Fruit fly (Drosophila melanogaster) whole organism, wandering third instar larva: ENCODE results near the gene CG4115.

Experiments used
- Abd-B ChIP-seq: fragments of >200 bp; optimal IDR thresholded peaks from 2 replicates; lab custom pipeline; 2017; ENCODE audit warnings: missing biosample characterization, missing genetic modification characterization
- CG32264 ChIP-seq: fragments of 200-800 bp; sonication (Bioruptor generic); optimal IDR thresholded peaks from 2 replicates; lab custom pipeline; 2016; ENCODE audit warnings: missing biosample characterization, missing genetic modification characterization
- CG9705 ChIP-seq: fragments of 200-800 bp; sonication (Bioruptor generic); optimal IDR thresholded peaks from 2 replicates; lab custom pipeline; 2018; ENCODE audit warnings: missing biosample characterization, mild to moderate bottlenecking, missing genetic modification characterization
- CrebA ChIP-seq: fragments of 200-800 bp; sonication (Bioruptor generic); optimal IDR thresholded peaks from 2 replicates; lab custom pipeline; 2016; ENCODE audit warnings: missing biosample characterization, mild to moderate bottlenecking, missing genetic modification characterization, borderline replicate concordance
- Dif ChIP-seq: fragments of 200-275, 200-300 bp; sonication (Bioruptor generic); optimal IDR thresholded peaks from 2 replicates; lab custom pipeline; 2018; ENCODE audit warnings: missing biosample characterization, missing genetic modification characterization; ENCODE audit not compliant: partially characterized antibody
- GATAd ChIP-seq: sonication (Bioruptor generic); optimal IDR thresholded peaks from 2 replicates; lab custom pipeline; 2016; ENCODE audit warnings: missing biosample characterization, missing genetic modification characterization
- HLH106 ChIP-seq: fragments of 200-800 bp; optimal IDR thresholded peaks from 3 replicates; lab custom pipeline; 2019; ENCODE audit warnings: missing biosample characterization, mild to moderate bottlenecking, missing genetic modification characterization, moderate library complexity
- Hnf4 ChIP-seq: fragments of 200-800 bp; sonication (Bioruptor generic); optimal IDR thresholded peaks from 2 replicates; lab custom pipeline; 2016; ENCODE audit warnings: missing biosample characterization, mild to moderate bottlenecking, missing genetic modification characterization
- N ChIP-seq: fragments of >200 bp; optimal IDR thresholded peaks from 2 replicates; lab custom pipeline; 2018; ENCODE audit warnings: missing biosample characterization, missing external identifiers, missing genetic modification characterization
- OdsH ChIP-seq: fragments of 200-800 bp; sonication (Bioruptor generic); optimal IDR thresholded peaks from 2 replicates; lab custom pipeline; 2016; ENCODE audit warnings: missing biosample characterization, mild to moderate bottlenecking, missing genetic modification characterization
- Rel ChIP-seq, 2 experiments: fragments of 200-800 bp; sonication (Bioruptor generic) in 1 of 2; optimal IDR thresholded peaks; 2 replicates in 1 of 2; 3 replicates in 1 of 2; lab custom pipeline; 2016 to 2019; ENCODE audit warnings: mild to moderate bottlenecking in 2 of 2, missing biosample characterization in 2 of 2, missing genetic modification characterization in 2 of 2, moderate library complexity in 1 of 2
- Sp1 ChIP-seq: fragments of 200-800 bp; sonication (Bioruptor generic); optimal IDR thresholded peaks from 3 replicates; lab custom pipeline; 2019; ENCODE audit warnings: missing biosample characterization, mild to moderate bottlenecking, missing genetic modification characterization, moderate library complexity
- Vsx2 ChIP-seq: fragments of 200-300, 225-300 bp; sonication (Bioruptor generic); optimal IDR thresholded peaks from 2 replicates; lab custom pipeline; 2018; ENCODE audit warnings: missing biosample characterization, missing genetic modification characterization; ENCODE audit not compliant: partially characterized antibody
- br ChIP-seq: fragments of 200-800 bp; sonication (Bioruptor generic); optimal IDR thresholded peaks from 2 replicates; lab custom pipeline; 2016; ENCODE audit warnings: missing biosample characterization, missing genetic modification characterization
- brk ChIP-seq: fragments of 200-800 bp; sonication (Bioruptor generic); optimal IDR thresholded peaks from 2 replicates; lab custom pipeline; 2016; ENCODE audit warnings: missing biosample characterization, mild to moderate bottlenecking, missing genetic modification characterization
- dl ChIP-seq, 2 experiments: fragments of 175-275, 200-275 bp in 1 of 2; fragments of 200-275 bp in 1 of 2; sonication (Bioruptor generic); optimal IDR thresholded peaks; lab custom pipeline; 2018; ENCODE audit warnings: mild to moderate bottlenecking in 2 of 2, missing biosample characterization in 2 of 2, missing genetic modification characterization in 2 of 2, moderate library complexity in 2 of 2; ENCODE audit not compliant: partially characterized antibody in 2 of 2, insufficient read depth in 1 of 2
- dmrt93B ChIP-seq: fragments of 200-800 bp; sonication (Bioruptor generic); optimal IDR thresholded peaks from 2 replicates; lab custom pipeline; 2018; ENCODE audit warnings: missing biosample characterization, mild to moderate bottlenecking, missing genetic modification characterization
- dsf ChIP-seq: sonication (Bioruptor generic); optimal IDR thresholded peaks from 2 replicates; lab custom pipeline; 2016; ENCODE audit warnings: missing biosample characterization, missing genetic modification characterization, borderline replicate concordance
- foxo ChIP-seq, 2 experiments: fragments of 200-800 bp; sonication (Bioruptor generic); optimal IDR thresholded peaks; 2 replicates in 1 of 2; 3 replicates in 1 of 2; lab custom pipeline; 2016 to 2017; ENCODE audit warnings: missing biosample characterization in 2 of 2, missing genetic modification characterization in 2 of 2
- fru ChIP-seq: fragments of 200-800 bp; sonication (Bioruptor generic); optimal IDR thresholded peaks from 3 replicates; lab custom pipeline; 2016; ENCODE audit warnings: missing biosample characterization, mild to moderate bottlenecking, missing genetic modification characterization
- lola ChIP-seq: fragments of >200 bp; optimal IDR thresholded peaks from 2 replicates; lab custom pipeline; 2017; ENCODE audit warnings: missing biosample characterization, missing genetic modification characterization
- pan ChIP-seq: fragments of >200 bp; optimal IDR thresholded peaks from 2 replicates; lab custom pipeline; 2017
- psq ChIP-seq: fragments of 200-800 bp; sonication (Bioruptor generic); optimal IDR thresholded peaks from 3 replicates; lab custom pipeline; 2017; ENCODE audit warnings: missing biosample characterization, mild to moderate bottlenecking, missing genetic modification characterization, moderate library complexity
- rgr ChIP-seq: fragments of 200-800 bp; sonication (Bioruptor generic); optimal IDR thresholded peaks from 3 replicates; lab custom pipeline; 2016; ENCODE audit warnings: missing biosample characterization, mild to moderate bottlenecking, missing genetic modification characterization
- sage ChIP-seq: fragments of 200-800 bp; sonication (Bioruptor generic); optimal IDR thresholded peaks from 2 replicates; lab custom pipeline; 2016; ENCODE audit warnings: missing biosample characterization, mild to moderate bottlenecking, missing genetic modification characterization
- sv ChIP-seq: fragments of 200-800 bp; sonication (Bioruptor generic); optimal IDR thresholded peaks from 3 replicates; lab custom pipeline; 2016; ENCODE audit warnings: missing biosample characterization, missing genetic modification characterization
- usp ChIP-seq: fragments of >200 bp; optimal IDR thresholded peaks from 2 replicates; lab custom pipeline; 2017; ENCODE audit warnings: missing biosample characterization, missing genetic modification characterization
- woc ChIP-seq: sonication (Bioruptor generic); optimal IDR thresholded peaks from 2 replicates; lab custom pipeline; 2016; ENCODE audit warnings: missing biosample characterization, mild to moderate bottlenecking, missing genetic modification characterization

Gene CG4115

dm6 chr3R:12369793-12370642, 10.2 kb downstream of the CG4115 start:
- TF ChIP-seq CG32264 (GFP tag; lab: Kevin White, UChicago) = peak; percentile 25
- peak; percentile 27 for TF ChIP-seq woc
- TF ChIP-seq br (GFP tag; lab: Kevin White, UChicago) = no peak
- TF ChIP-seq fru = peak; percentile 6
- no peak for TF ChIP-seq Rel (GFP tag; optimal IDR thresholded peaks at IDR 0.05; lab: Kevin White, UChicago)
- TF ChIP-seq Rel (tag; optimal IDR thresholded peaks at IDR 0.05; lab: Kevin White, UChicago) = no peak
- peak; percentile 1 for TF ChIP-seq CrebA (GFP tag; lab: Kevin White, UChicago)
- TF ChIP-seq CG9705 (GFP tag; lab: Kevin White, UChicago) = peak; percentile 39
- no peak for TF ChIP-seq HLH106 (tag; lab: Kevin White, UChicago)
- no peak for TF ChIP-seq pan

- peak; percentile 44 for TF ChIP-seq woc
- peak; percentile 20 for TF ChIP-seq Rel (GFP tag; optimal IDR thresholded peaks at IDR 0.05; lab: Kevin White, UChicago)
- no peak for TF ChIP-seq Rel (tag; optimal IDR thresholded peaks at IDR 0.05; lab: Kevin White, UChicago)
- TF ChIP-seq Vsx2 (GFP tag; lab: Kevin White, UChicago) = peak; percentile 49
- no peak for TF ChIP-seq Hnf4
- TF ChIP-seq Dif (GFP tag; lab: Kevin White, UChicago) = peak; percentile 63
- no peak for TF ChIP-seq CG32264 (GFP tag; lab: Kevin White, UChicago)
- TF ChIP-seq dl (GFP tag; optimal IDR thresholded peaks at IDR 0.05; lab: Kevin White, UChicago; ENCODE audit: insufficient read depth in 1 of 2, partially characterized antibody in 2 of 2) = peak in 1 of 2 experiments; percentile 49
- peak; percentile 55 for TF ChIP-seq CrebA (GFP tag; lab: Kevin White, UChicago)
Observed at dm6 chr3R:12370643-12370995, 10.8 kb downstream of the CG4115 start.

- TF ChIP-seq OdsH (GFP tag; lab: Kevin White, UChicago) = no peak
Observed at dm6 chr3R:12371671-12372070, 11.9 kb downstream of the CG4115 start, which contains the start of gene GstD2. GstD2 (plus strand) TSS chr3R:12371971.

dm6 chr3R:12372800-12373199, 13.0 kb downstream of the CG4115 start, which contains the start of gene GstD3:
GstD3 (plus strand) TSS chr3R:12373068.
- TF ChIP-seq lola (GFP tag; lab: Kevin White, UChicago) = no peak
- no peak for TF ChIP-seq CG32264 (GFP tag; lab: Kevin White, UChicago)
- no peak for TF ChIP-seq usp
- TF ChIP-seq CrebA (GFP tag; lab: Kevin White, UChicago) = no peak
- no peak for TF ChIP-seq dl (GFP tag; optimal IDR thresholded peaks at IDR 0.05; lab: Kevin White, UChicago; ENCODE audit: insufficient read depth in 1 of 2, partially characterized antibody in 2 of 2)
- no peak for TF ChIP-seq Dif (GFP tag; lab: Kevin White, UChicago)
- TF ChIP-seq Abd-B (GFP tag; lab: Kevin White, UChicago) = no peak
- no peak for TF ChIP-seq rgr
- TF ChIP-seq sv (GFP tag; lab: Kevin White, UChicago) = no peak
- TF ChIP-seq GATAd = no peak
- no peak for TF ChIP-seq dmrt93B
- no peak for TF ChIP-seq Sp1 (GFP tag; lab: Kevin White, UChicago)
- TF ChIP-seq foxo (GFP tag; optimal IDR thresholded peaks at IDR 0.05; lab: Kevin White, UChicago) = no peak
- TF ChIP-seq, all 38 proteins: peak for 0

dm6 chr3R:12373800-12374199, 14.0 kb downstream of the CG4115 start, which contains the start of gene GstD4:
GstD4 (plus strand) TSS chr3R:12374100.
- TF ChIP-seq Rel (GFP tag; optimal IDR thresholded peaks at IDR 0.05; lab: Kevin White, UChicago) (no peak), Rel (tag; optimal IDR thresholded peaks at IDR 0.05; lab: Kevin White, UChicago) (no peak), lola (GFP tag; lab: Kevin White, UChicago) (no peak), GATAd (no peak), brk (no peak), psq (GFP tag; lab: Kevin White, UChicago) (no peak), sv (GFP tag; lab: Kevin White, UChicago) (no peak)

- TF ChIP-seq psq (GFP tag; lab: Kevin White, UChicago) (no peak), GATAd (no peak), fru (no peak), lola (GFP tag; lab: Kevin White, UChicago) (no peak), sage (GFP tag; lab: Kevin White, UChicago) (no peak), rgr (no peak), dsf (GFP tag; lab: Kevin White, UChicago) (no peak), dmrt93B (no peak), br (GFP tag; lab: Kevin White, UChicago) (no peak), N (no peak), foxo (GFP tag; optimal IDR thresholded peaks at IDR 0.05; lab: Kevin White, UChicago) (no peak)
Observed at dm6 chr3R:12375258-12375783, 15.5 kb downstream of the CG4115 start, which contains the start of gene GstD5. GstD5 (plus strand) TSS chr3R:12375733.
